Fruit fly (Drosophila melanogaster): Measurements from ENCODE around the gene Mdh1.

DNA sequence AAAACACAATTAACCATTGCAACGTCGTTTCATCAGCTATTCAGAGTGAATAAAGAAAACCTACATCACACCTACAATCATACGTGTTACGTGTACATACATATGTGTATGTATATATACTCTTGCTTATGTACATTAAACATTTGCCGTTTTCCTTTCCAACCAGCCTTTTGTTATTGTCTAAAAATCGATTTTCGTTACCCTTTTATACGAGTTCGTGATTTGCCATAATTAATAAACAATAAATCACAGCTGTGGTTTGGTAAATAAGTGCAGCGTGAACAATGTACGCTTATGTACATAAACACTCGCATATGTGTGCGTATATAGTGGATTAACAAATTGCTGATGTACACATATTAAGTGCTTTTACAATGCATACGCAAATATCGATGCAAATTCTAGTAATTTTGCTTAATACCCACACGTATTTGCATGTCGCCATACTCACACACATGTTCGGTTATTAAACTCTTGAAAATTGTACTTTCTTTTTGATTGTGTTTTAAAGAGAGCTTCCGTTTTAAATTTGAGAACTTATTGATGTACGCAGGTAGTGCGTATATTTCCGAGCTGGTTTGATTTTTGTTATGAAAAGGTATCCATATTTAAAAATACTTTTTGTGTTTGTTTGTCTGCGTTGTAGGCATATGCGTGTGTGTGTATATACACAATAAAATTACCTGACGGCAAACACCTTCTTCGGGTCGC, 900 bp upstream of the Mdh1 start:
- TF ChIP-seq CG9948 (tag; optimal IDR thresholded peaks at IDR 0.05) (no peak), Snoo (tag; optimal IDR thresholded peaks at IDR 0.05) (no peak), EcR (GFP tag; optimal IDR thresholded peaks at IDR 0.05) (peak; percentile 41), gl (tag; optimal IDR thresholded peaks at IDR 0.05) (no peak), CG13204 (GFP tag; optimal IDR thresholded peaks at IDR 0.05) (no peak), Pif1A (GFP tag; optimal IDR thresholded peaks at IDR 0.05) (no peak)
